Fruit fly (Drosophila melanogaster) whole organism, prepupa: ENCODE measurements around the gene Spag1.

Experiments used
- Blimp-1 ChIP-seq: fragments of 200-800 bp; sonication (Bioruptor generic); optimal IDR thresholded peaks from 3 replicates; lab custom pipeline; 2017; ENCODE audit warnings: missing biosample characterization, missing genetic modification characterization, mild to moderate bottlenecking, moderate library complexity, missing genetic modification reagents
- CG10631 ChIP-seq: fragments of 200-800 bp; sonication (Bioruptor generic); optimal IDR thresholded peaks from 2 replicates; lab custom pipeline; 2016; ENCODE audit warnings: missing biosample characterization, missing genetic modification characterization
- CG10669 ChIP-seq: fragments of 200-800 bp; sonication (Bioruptor generic); optimal IDR thresholded peaks from 3 replicates; lab custom pipeline; 2018; ENCODE audit warnings: missing biosample characterization, mild to moderate bottlenecking, missing genetic modification characterization, moderate library complexity
- CG11294 ChIP-seq: fragments of 200-800 bp; sonication (Bioruptor generic); IDR thresholded peaks from 2 replicates; pipeline ENCODE4 v1.3.6; 2022; ENCODE audit warnings: missing biosample characterization, missing genetic modification characterization
- CG11762 ChIP-seq: fragments of 200-800 bp; sonication (Bioruptor generic); optimal IDR thresholded peaks from 3 replicates; lab custom pipeline; 2016; ENCODE audit warnings: missing biosample characterization, missing genetic modification characterization; ENCODE audit not compliant: insufficient read depth
- CG11902 ChIP-seq: fragments of 200-800 bp; sonication (Bioruptor generic); optimal IDR thresholded peaks from 3 replicates; lab custom pipeline; 2016; ENCODE audit warnings: missing biosample characterization, missing genetic modification characterization
- CG15336 ChIP-seq: fragments of 200-800 bp; sonication (Bioruptor generic); IDR thresholded peaks from 2 replicates; pipeline ENCODE4 v1.3.6; 2022; ENCODE audit warnings: missing biosample characterization, missing genetic modification characterization
- CG1621 ChIP-seq: fragments of 200-800 bp; sonication (Bioruptor generic); optimal IDR thresholded peaks from 3 replicates; lab custom pipeline; 2018; ENCODE audit warnings: missing biosample characterization, mild to moderate bottlenecking, missing genetic modification characterization
- CG16779 ChIP-seq: fragments of 200-800 bp; sonication (Bioruptor generic); optimal IDR thresholded peaks from 3 replicates; lab custom pipeline; 2017; ENCODE audit warnings: missing biosample characterization, mild to moderate bottlenecking, missing genetic modification characterization
- CG3032 ChIP-seq: fragments of 200-800 bp; optimal IDR thresholded peaks from 2 replicates; lab custom pipeline; 2019; ENCODE audit warnings: missing biosample characterization, mild to moderate bottlenecking, missing genetic modification characterization, moderate library complexity
- CG31627 ChIP-seq: fragments of 200-800 bp; sonication (Bioruptor generic); optimal IDR thresholded peaks from 3 replicates; lab custom pipeline; 2016; ENCODE audit warnings: missing biosample characterization, missing genetic modification characterization
- CG32006 ChIP-seq: fragments of 200-800 bp; sonication (Bioruptor generic); optimal IDR thresholded peaks from 3 replicates; lab custom pipeline; 2017; ENCODE audit warnings: missing biosample characterization, mild to moderate bottlenecking, missing genetic modification characterization
- CG3919 ChIP-seq: fragments of 200-800 bp; sonication (Bioruptor generic); optimal IDR thresholded peaks from 3 replicates; lab custom pipeline; 2016; ENCODE audit warnings: missing biosample characterization, missing genetic modification characterization
- CG4318 ChIP-seq: fragments of 200-800 bp; sonication (Bioruptor generic); optimal IDR thresholded peaks from 3 replicates; lab custom pipeline; 2017; ENCODE audit warnings: missing biosample characterization, mild to moderate bottlenecking, missing genetic modification characterization
- CG6276 ChIP-seq: fragments of 200-800 bp; sonication (Bioruptor generic); optimal IDR thresholded peaks from 2 replicates; lab custom pipeline; 2017; ENCODE audit warnings: missing biosample characterization, mild to moderate bottlenecking, missing genetic modification characterization
- CG6792 ChIP-seq: fragments of 200-800 bp; sonication (Bioruptor generic); optimal IDR thresholded peaks from 3 replicates; lab custom pipeline; 2016; ENCODE audit warnings: missing biosample characterization, missing genetic modification characterization
- CG6808 ChIP-seq: fragments of 200-800 bp; sonication (Bioruptor generic); optimal IDR thresholded peaks from 3 replicates; lab custom pipeline; 2017; ENCODE audit warnings: missing biosample characterization, missing genetic modification characterization, mild to moderate bottlenecking, moderate library complexity, missing genetic modification reagents
- CG6854 ChIP-seq: fragments of 200-800 bp; sonication (Bioruptor generic); optimal IDR thresholded peaks from 2 replicates; lab custom pipeline; 2017; ENCODE audit warnings: missing biosample characterization, mild to moderate bottlenecking, missing genetic modification characterization
- CG7368 ChIP-seq: fragments of 200-800 bp; sonication (Bioruptor generic); optimal IDR thresholded peaks from 3 replicates; lab custom pipeline; 2016; ENCODE audit warnings: missing biosample characterization, missing genetic modification characterization
- CG8119 ChIP-seq: fragments of 200-800 bp; sonication (Bioruptor generic); IDR thresholded peaks from 3 replicates; pipeline ENCODE4 v1.3.6; 2022; ENCODE audit warnings: missing biosample characterization, missing genetic modification characterization
- CG8319 ChIP-seq: fragments of 200-800 bp; sonication (Bioruptor generic); optimal IDR thresholded peaks from 3 replicates; lab custom pipeline; 2016; ENCODE audit warnings: missing biosample characterization, missing genetic modification characterization
- CG8632 ChIP-seq: fragments of 200-800 bp; sonication (Bioruptor generic); optimal IDR thresholded peaks from 3 replicates; lab custom pipeline; 2016; ENCODE audit warnings: missing biosample characterization, missing genetic modification characterization
- CG9139 ChIP-seq: fragments of 200-800 bp; sonication (Bioruptor generic); optimal IDR thresholded peaks from 3 replicates; lab custom pipeline; 2017; ENCODE audit warnings: missing biosample characterization, mild to moderate bottlenecking, missing genetic modification characterization
- Eip78C ChIP-seq: fragments of 200-800 bp; sonication (Bioruptor generic); peaks from one replicate; lab custom pipeline; 2016; ENCODE audit warnings: missing biosample characterization, missing genetic modification characterization
- Eip93F ChIP-seq: fragments of 200-800 bp; sonication (Bioruptor generic); optimal IDR thresholded peaks from 2 replicates; lab custom pipeline; 2016; ENCODE audit warnings: missing biosample characterization, mild to moderate bottlenecking, missing genetic modification characterization
- Ets21C ChIP-seq: fragments of 200-800 bp; sonication (Bioruptor generic); optimal IDR thresholded peaks from 3 replicates; lab custom pipeline; 2016; ENCODE audit warnings: missing biosample characterization, missing genetic modification characterization
- Ets96B ChIP-seq: fragments of 200-800 bp; optimal IDR thresholded peaks from 2 replicates; lab custom pipeline; 2019; ENCODE audit warnings: missing biosample characterization, mild to moderate bottlenecking, missing genetic modification characterization, moderate library complexity
- Lpt ChIP-seq: fragments of 200-800 bp; sonication (Bioruptor generic); optimal IDR thresholded peaks from 3 replicates; lab custom pipeline; 2016; ENCODE audit warnings: missing biosample characterization, missing genetic modification characterization
- Met ChIP-seq: fragments of 200-800 bp; sonication (Bioruptor generic); optimal IDR thresholded peaks from 3 replicates; lab custom pipeline; 2016; ENCODE audit warnings: missing biosample characterization, missing genetic modification characterization
- OdsH ChIP-seq: fragments of 200-800 bp; sonication (Bioruptor generic); optimal IDR thresholded peaks from 3 replicates; lab custom pipeline; 2016; ENCODE audit warnings: missing biosample characterization, missing genetic modification characterization
- Sox102F ChIP-seq: fragments of 200-800 bp; sonication (Bioruptor generic); optimal IDR thresholded peaks from 2 replicates; lab custom pipeline; 2016; ENCODE audit warnings: missing biosample characterization, mild to moderate bottlenecking, missing genetic modification characterization
- Sox14 ChIP-seq: fragments of 200-800 bp; sonication (Bioruptor generic); optimal IDR thresholded peaks from 3 replicates; lab custom pipeline; 2016; ENCODE audit warnings: missing biosample characterization, missing genetic modification characterization
- Sox15 ChIP-seq: fragments of 200-800 bp; sonication (Bioruptor generic); optimal IDR thresholded peaks from 3 replicates; lab custom pipeline; 2016; ENCODE audit warnings: missing biosample characterization, missing genetic modification characterization
- acj6 ChIP-seq: fragments of 200-800 bp; sonication (Bioruptor generic); optimal IDR thresholded peaks from 3 replicates; lab custom pipeline; 2016; ENCODE audit warnings: missing biosample characterization, missing genetic modification characterization
- cyc ChIP-seq: fragments of 200-800 bp; sonication (Bioruptor generic); optimal IDR thresholded peaks from 3 replicates; lab custom pipeline; 2016; ENCODE audit warnings: missing biosample characterization, missing genetic modification characterization
- dac ChIP-seq: fragments of 200-800 bp; sonication (Bioruptor generic); optimal IDR thresholded peaks from 2 replicates; lab custom pipeline; 2017; ENCODE audit warnings: missing biosample characterization, mild to moderate bottlenecking, missing genetic modification characterization
- eg ChIP-seq: fragments of 200-800 bp; sonication (Bioruptor generic); IDR thresholded peaks from 3 replicates; pipeline ENCODE4 v1.3.6; 2022; ENCODE audit warnings: missing biosample characterization, missing genetic modification characterization
- esn ChIP-seq: fragments of 200-800 bp; sonication (Bioruptor generic); optimal IDR thresholded peaks from 2 replicates; lab custom pipeline; 2016; ENCODE audit warnings: missing biosample characterization, mild to moderate bottlenecking, missing genetic modification characterization, moderate library complexity
- fkh ChIP-seq: fragments of 200-800 bp; sonication (Bioruptor generic); optimal IDR thresholded peaks from 3 replicates; lab custom pipeline; 2017; ENCODE audit warnings: missing biosample characterization, mild to moderate bottlenecking, missing genetic modification characterization, moderate library complexity
- net ChIP-seq: fragments of 200-800 bp; sonication (Bioruptor generic); optimal IDR thresholded peaks from 3 replicates; lab custom pipeline; 2016; ENCODE audit warnings: missing biosample characterization, missing genetic modification characterization
- pdm3 ChIP-seq: fragments of 200-800 bp; sonication (Bioruptor generic); optimal IDR thresholded peaks from 3 replicates; lab custom pipeline; 2016; ENCODE audit warnings: missing biosample characterization, missing genetic modification characterization
- salr ChIP-seq, 2 experiments: fragments of 200-800 bp; sonication (Bioruptor generic); optimal IDR thresholded peaks; 3 replicates each; lab custom pipeline; 2016 to 2018; ENCODE audit warnings: missing biosample characterization in 2 of 2, missing genetic modification characterization in 2 of 2, mild to moderate bottlenecking in 1 of 2
- spab ChIP-seq: fragments of 200-800 bp; sonication (Bioruptor generic); optimal IDR thresholded peaks from 2 replicates; lab custom pipeline; 2017; ENCODE audit warnings: missing biosample characterization, mild to moderate bottlenecking, missing genetic modification characterization, missing genetic modification reagents
- ss ChIP-seq, 2 experiments: fragments of 200-800 bp; sonication (Bioruptor generic); optimal IDR thresholded peaks; 2 replicates in 1 of 2; 3 replicates in 1 of 2; lab custom pipeline; 2017 to 2018; ENCODE audit warnings: mild to moderate bottlenecking in 2 of 2, missing biosample characterization in 2 of 2, missing genetic modification characterization in 2 of 2, moderate library complexity in 1 of 2
- svp ChIP-seq: fragments of 200-800 bp; sonication (Bioruptor generic); peaks from one replicate; lab custom pipeline; 2016; ENCODE audit warnings: missing biosample characterization, missing genetic modification characterization
- topi ChIP-seq: fragments of 200-800 bp; sonication (Bioruptor generic); optimal IDR thresholded peaks from 3 replicates; lab custom pipeline; 2016; ENCODE audit warnings: missing biosample characterization, missing genetic modification characterization
- vri ChIP-seq: fragments of 200-800 bp; sonication (Bioruptor generic); optimal IDR thresholded peaks from 3 replicates; lab custom pipeline; 2016; ENCODE audit warnings: missing biosample characterization, mild to moderate bottlenecking, missing genetic modification characterization

Gene Spag1

dm6 chr3R:26947296-26947880 is at the start of gene Spag1:
Spag1 (plus strand) TSS chr3R:26947830.
- TF ChIP-seq CG16779 (peak; percentile 53), CG15336 (GFP tag; lab: Robert Waterston, UW) (peak; percentile 52; the same call in 1 of the 2 replicates), Ets21C (no peak), acj6 (GFP tag; lab: Kevin White, UChicago) (no peak), CG10669 (peak; percentile 33), CG6854 (GFP tag; lab: Kevin White, UChicago) (peak; percentile 86), ss (GFP tag; optimal IDR thresholded peaks at IDR 0.05; lab: Kevin White, UChicago) (peak; percentile 71 to 80), topi (GFP tag; lab: Kevin White, UChicago) (peak; percentile 27), Eip78C (GFP tag; lab: Kevin White, UChicago) (peak; percentile 86), Eip93F (GFP tag; lab: Kevin White, UChicago) (peak; percentile 70), CG9139 (GFP tag; lab: Kevin White, UChicago) (peak; percentile 76), CG1621 (tag; lab: Kevin White, UChicago) (no peak), Sox14 (GFP tag; lab: Kevin White, UChicago) (peak; percentile 2), esn (peak; percentile 48), CG6808 (peak; percentile 71), spab (peak; percentile 0), CG6276 (peak; percentile 72), CG3032 (tag; lab: Kevin White, UChicago) (no peak)

DNA sequence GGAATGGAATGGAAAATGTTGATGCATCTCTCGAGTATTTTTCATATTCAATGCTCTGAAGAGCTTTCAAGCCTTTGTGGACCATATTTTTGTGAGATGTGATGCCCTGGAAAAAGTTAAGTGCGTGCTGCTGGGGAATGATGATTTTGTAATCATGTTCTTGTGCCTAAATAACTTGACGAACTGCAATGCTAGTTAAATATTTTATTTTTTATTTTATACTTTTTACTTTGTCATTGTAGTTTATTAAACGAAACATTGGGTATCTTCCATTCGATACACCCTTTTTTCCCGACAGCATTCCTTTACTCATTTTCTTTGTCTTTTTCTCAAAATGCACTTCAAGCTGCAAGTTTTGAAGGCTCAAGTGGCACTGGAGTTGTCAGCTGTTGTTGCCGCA is 47.6 kb upstream of the Spag1 start:
- TF ChIP-seq CG32006 (GFP tag; lab: Kevin White, UChicago) (peak; percentile 68), CG9139 (GFP tag; lab: Kevin White, UChicago) (no peak), CG8632 (GFP tag; lab: Kevin White, UChicago) (peak; percentile 45), CG16779 (no peak), net (GFP tag; lab: Kevin White, UChicago) (peak; percentile 35), fkh (GFP tag; lab: Kevin White, UChicago) (no peak), Ets96B (tag; lab: Kevin White, UChicago) (peak; percentile 27), Eip78C (GFP tag; lab: Kevin White, UChicago) (peak; percentile 85), cyc (GFP tag; lab: Kevin White, UChicago) (peak; percentile 29), CG8119 (GFP tag; lab: Robert Waterston, UW) (peak; percentile 66), CG1621 (tag; lab: Kevin White, UChicago) (no peak), Blimp-1 (GFP tag; lab: Kevin White, UChicago) (no peak), CG3919 (GFP tag; lab: Kevin White, UChicago) (peak; percentile 67), topi (GFP tag; lab: Kevin White, UChicago) (peak; percentile 35), CG10631 (GFP tag; lab: Kevin White, UChicago) (peak; percentile 32), CG8319 (GFP tag; lab: Kevin White, UChicago) (peak; percentile 18), CG11762 (GFP tag; lab: Kevin White, UChicago) (peak; percentile 5), CG11294 (GFP tag; lab: Robert Waterston, UW) (0 out of 2 replicates have a peak, but pooled peaks have one; percentile 20), salr (GFP tag; optimal IDR thresholded peaks at IDR 0.05; lab: Kevin White, UChicago) (peak in 1 of 2 experiments; percentile 22), Sox102F (GFP tag; lab: Kevin White, UChicago) (peak; percentile 53), pdm3 (peak; percentile 57), eg (GFP tag; lab: Robert Waterston, UW) (peak; percentile 67), CG3032 (tag; lab: Kevin White, UChicago) (no peak), OdsH (peak; percentile 66), CG4318 (GFP tag; lab: Kevin White, UChicago) (peak; percentile 16), ss (GFP tag; optimal IDR thresholded peaks at IDR 0.05; lab: Kevin White, UChicago) (no peak), vri (GFP tag; lab: Kevin White, UChicago) (peak; percentile 14), CG31627 (peak; percentile 25), CG6792 (GFP tag; lab: Kevin White, UChicago) (peak; percentile 51), CG10669 (peak; percentile 22), CG6808 (no peak), spab (no peak), Eip93F (GFP tag; lab: Kevin White, UChicago) (no peak), CG15336 (GFP tag; lab: Robert Waterston, UW) (peak; percentile 76), Lpt (GFP tag; lab: Kevin White, UChicago) (peak; percentile 28), dac (no peak), CG11902 (GFP tag; lab: Kevin White, UChicago) (peak; percentile 24), Sox15 (GFP tag; lab: Kevin White, UChicago) (peak; percentile 29), svp (GFP tag; lab: Kevin White, UChicago) (no peak), Met (GFP tag; lab: Kevin White, UChicago) (peak; percentile 22), CG7368 (GFP tag; lab: Kevin White, UChicago) (peak; percentile 13), CG6854 (GFP tag; lab: Kevin White, UChicago) (no peak)
